Fruit fly (Drosophila melanogaster) whole organism, prepupa: ENCODE measurements around the gene CG10958.

Source experiments
- CG16779 ChIP-seq: fragments of 200-800 bp; sonication (Bioruptor generic); optimal IDR thresholded peaks from 3 replicates; lab custom pipeline; 2017; ENCODE audit warnings: missing biosample characterization, mild to moderate bottlenecking, missing genetic modification characterization
- Sox15 ChIP-seq: fragments of 200-800 bp; sonication (Bioruptor generic); optimal IDR thresholded peaks from 3 replicates; lab custom pipeline; 2016; ENCODE audit warnings: missing biosample characterization, missing genetic modification characterization
- eg ChIP-seq: fragments of 200-800 bp; sonication (Bioruptor generic); IDR thresholded peaks from 3 replicates; pipeline ENCODE4 v1.3.6; 2022; ENCODE audit warnings: missing biosample characterization, missing genetic modification characterization

dm6 chrX:8176291-8177029 lies 44.4 kb downstream of the CG10958 start:
- no peak for TF ChIP-seq Sox15 (GFP tag; lab: Kevin White, UChicago)
- no peak for TF ChIP-seq eg (GFP tag; lab: Robert Waterston, UW)
- no peak for TF ChIP-seq CG16779 (tag; lab: Kevin White, UChicago)
